Fruit fly (Drosophila melanogaster): ENCODE data around the gene CG13005.

CG13005 gene

DNA sequence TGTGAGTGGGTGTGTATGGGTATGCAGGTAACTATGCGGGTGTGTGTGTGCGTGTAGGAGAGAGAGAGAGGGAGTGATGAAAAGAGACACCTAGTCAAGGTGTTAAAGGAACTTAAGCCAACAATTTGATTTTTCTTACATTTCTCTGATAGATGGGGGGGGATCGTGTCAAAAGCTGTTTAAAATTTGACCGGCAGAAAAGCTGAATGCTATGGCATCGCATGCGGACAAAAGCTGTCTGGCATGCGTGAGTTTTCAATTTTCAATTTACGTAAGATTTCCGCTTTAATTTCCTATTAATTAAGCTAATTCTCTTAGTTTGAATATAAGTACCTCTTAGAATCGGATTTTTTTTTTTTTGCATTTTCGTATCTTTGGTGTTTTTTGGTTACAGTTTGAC is 36.5 kb downstream of the CG13005 start (continued):
- TF ChIP-seq esg (GFP tag; conservative IDR thresholded peaks at IDR 0.05) = no peak
- no peak for TF ChIP-seq nau (GFP tag; optimal IDR thresholded peaks at IDR 0.05)
- no peak for TF ChIP-seq Nf-YA (GFP tag; IDR thresholded peaks at IDR 0.05)
- peak; percentile 41; the same call in 1 of the 2 replicates for TF ChIP-seq crol (GFP tag; IDR thresholded peaks at IDR 0.05)
- peak; percentile 0 for TF ChIP-seq pnt (GFP tag; optimal IDR thresholded peaks at IDR 0.05)
- TF ChIP-seq bigmax (GFP tag; optimal IDR thresholded peaks at IDR 0.05) = no peak
- no peak for TF ChIP-seq Fer2 (tag; optimal IDR thresholded peaks at IDR 0.05)
- no peak for TF ChIP-seq Dip3 (GFP tag; optimal IDR thresholded peaks at IDR 0.05)
- no peak for TF ChIP-seq lilli (GFP tag; optimal IDR thresholded peaks at IDR 0.05)
- no peak for TF ChIP-seq CG15269 (tag; optimal IDR thresholded peaks at IDR 0.05)
- peak; percentile 58; the same call in 2 of the 3 replicates for TF ChIP-seq Opbp (GFP tag; IDR thresholded peaks at IDR 0.05; ENCODE audit: partially characterized antibody)
- TF ChIP-seq CG6689 (GFP tag; IDR thresholded peaks at IDR 0.05) = no peak
- TF ChIP-seq CG11695 (GFP tag; IDR thresholded peaks at IDR 0.05) = no peak
- TF ChIP-seq CoRest (tag; optimal IDR thresholded peaks at IDR 0.05) = peak; percentile 41
- TF ChIP-seq BtbVII (GFP tag; optimal IDR thresholded peaks at IDR 0.05) = no peak
- no peak for TF ChIP-seq CG4328 (GFP tag; optimal IDR thresholded peaks at IDR 0.05)
- no peak for TF ChIP-seq CG13894 (tag; optimal IDR thresholded peaks at IDR 0.05)
- TF ChIP-seq bsh (GFP tag; optimal IDR thresholded peaks at IDR 0.05) = no peak
- TF ChIP-seq sug (tag; optimal IDR thresholded peaks at IDR 0.05) = no peak
- TF ChIP-seq trem (tag; optimal IDR thresholded peaks at IDR 0.05) = no peak
- no peak for TF ChIP-seq Taf1 (GFP tag; IDR thresholded peaks at IDR 0.05)
- TF ChIP-seq gt (GFP tag; IDR thresholded peaks at IDR 0.05) = no peak
- no peak for TF ChIP-seq Atf-2 (GFP tag; optimal IDR thresholded peaks at IDR 0.05)
- TF ChIP-seq HmgZ (tag; optimal IDR thresholded peaks at IDR 0.05) = peak; percentile 29
- TF ChIP-seq ftz-f1 (GFP tag; optimal IDR thresholded peaks at IDR 0.05) = no peak
- no peak for TF ChIP-seq CG10959 (GFP tag; IDR thresholded peaks at IDR 0.05)
- peak; percentile 99 for TF ChIP-seq CG18011 (GFP tag; optimal IDR thresholded peaks at IDR 0.05)
- TF ChIP-seq Ravus (GFP tag; IDR thresholded peaks at IDR 0.05) = no peak
- TF ChIP-seq emc (GFP tag; optimal IDR thresholded peaks at IDR 0.05) = no peak
- TF ChIP-seq CG31441 (GFP tag; IDR thresholded peaks at IDR 0.05) = no peak
- no peak for TF ChIP-seq CG7357 (GFP tag; IDR thresholded peaks at IDR 0.05)
- TF ChIP-seq ac (GFP tag; optimal IDR thresholded peaks at IDR 0.05) = no peak
- peak; percentile 12; the same call in 1 of the 2 replicates for TF ChIP-seq CG10366 (GFP tag; IDR thresholded peaks at IDR 0.05)
- no peak for TF ChIP-seq sqz (GFP tag; optimal IDR thresholded peaks at IDR 0.05)
- TF ChIP-seq CG12219 (GFP tag; optimal IDR thresholded peaks at IDR 0.05) = no peak
- TF ChIP-seq CHES-1-like (GFP tag; optimal IDR thresholded peaks at IDR 0.05) = peak; percentile 0
- no peak for TF ChIP-seq HLH3B (GFP tag; IDR thresholded peaks at IDR 0.05)
- TF ChIP-seq dmrt99B (tag; optimal IDR thresholded peaks at IDR 0.05) = no peak
- peak; percentile 18 for TF ChIP-seq CG8944 (GFP tag; optimal IDR thresholded peaks at IDR 0.05)
- TF ChIP-seq eyg (GFP tag; optimal IDR thresholded peaks at IDR 0.05) = no peak
- TF ChIP-seq bowl (GFP tag; IDR thresholded peaks at IDR 0.05) = no peak
- no peak for TF ChIP-seq CG11723 (GFP tag; optimal IDR thresholded peaks at IDR 0.05)
- TF ChIP-seq Gug (GFP tag; IDR thresholded peaks at IDR 0.05) = peak; percentile 14; the same call in 1 of the 4 replicates
- TF ChIP-seq CG5953 (GFP tag; IDR thresholded peaks at IDR 0.05) = 0 out of 2 replicates have a peak, but pooled peaks have one; percentile 33
- no peak for TF ChIP-seq vnd (GFP tag; IDR thresholded peaks at IDR 0.05; ENCODE audit: partially characterized antibody)
- no peak for TF ChIP-seq CG9609 (GFP tag; optimal IDR thresholded peaks at IDR 0.05)
- no peak for TF ChIP-seq CG5245 (GFP tag; optimal IDR thresholded peaks at IDR 0.05)
- TF ChIP-seq Antp (GFP tag; optimal IDR thresholded peaks at IDR 0.05) = no peak
- no peak for TF ChIP-seq br (optimal IDR thresholded peaks at IDR 0.05)
- TF ChIP-seq CG6854 (GFP tag; optimal IDR thresholded peaks at IDR 0.05) = no peak
- TF ChIP-seq Sox102F (GFP tag; optimal IDR thresholded peaks at IDR 0.05) = no peak
- no peak for TF ChIP-seq CG3726 (GFP tag; IDR thresholded peaks at IDR 0.05)
- TF ChIP-seq ham (GFP tag; IDR thresholded peaks at IDR 0.05) = no peak

Data from whole organism, embryonic.